Worm (Caenorhabditis elegans): ENCODE measurements around the gene C23G10.7.

The C23G10.7 gene

ce11 chrIII:6210215-6210822 lies 12.1 kb upstream of the C23G10.7 start:
- no peak for TF ChIP-seq ceh-83 (GFP tag; optimal IDR thresholded peaks at IDR 0.05)
- no peak for TF ChIP-seq flh-1 (GFP tag; optimal IDR thresholded peaks at IDR 0.05)
- TF ChIP-seq cnd-1 (tag; optimal IDR thresholded peaks at IDR 0.05), result no peak
- no peak for TF ChIP-seq elt-3 (tag; optimal IDR thresholded peaks at IDR 0.05)
- TF ChIP-seq nhr-76 (tag; optimal IDR thresholded peaks at IDR 0.05), result no peak
- no peak for TF ChIP-seq ces-1 (GFP tag; optimal IDR thresholded peaks at IDR 0.05)
- no peak for TF ChIP-seq mls-2 (tag; optimal IDR thresholded peaks at IDR 0.05)
- TF ChIP-seq unc-62 (GFP tag; optimal IDR thresholded peaks at IDR 0.05), result no peak
- TF ChIP-seq pha-4 (tag; optimal IDR thresholded peaks at IDR 0.05), result no peak
- TF ChIP-seq snpc-4 (tag; optimal IDR thresholded peaks at IDR 0.05), result no peak
- TF ChIP-seq ham-2 (GFP tag; optimal IDR thresholded peaks at IDR 0.05), result no peak
- TF ChIP-seq nhr-237 (tag; optimal IDR thresholded peaks at IDR 0.05), result no peak
- no peak for TF ChIP-seq blmp-1 (tag; optimal IDR thresholded peaks at IDR 0.05)
- TF ChIP-seq M03D4.4 (tag; optimal IDR thresholded peaks at IDR 0.05), result no peak
- no peak for TF ChIP-seq zip-8 (tag; optimal IDR thresholded peaks at IDR 0.05)
- no peak for TF ChIP-seq hlh-1 (tag; optimal IDR thresholded peaks at IDR 0.05)
- TF ChIP-seq nhr-2 (tag; optimal IDR thresholded peaks at IDR 0.05), result no peak
- TF ChIP-seq unc-39 (tag; optimal IDR thresholded peaks at IDR 0.05), result no peak

- TF ChIP-seq ceh-39 (tag; optimal IDR thresholded peaks at IDR 0.05), result no peak
- TF ChIP-seq flh-1 (GFP tag; optimal IDR thresholded peaks at IDR 0.05), result no peak
- TF ChIP-seq mab-5 (tag; optimal IDR thresholded peaks at IDR 0.05), result no peak
- no peak for TF ChIP-seq unc-120 (tag; optimal IDR thresholded peaks at IDR 0.05; ENCODE audit: poor library complexity, severe bottlenecking)
- TF ChIP-seq nhr-28 (tag; optimal IDR thresholded peaks at IDR 0.05), result no peak
- no peak for TF ChIP-seq nhr-237 (tag; optimal IDR thresholded peaks at IDR 0.05)
- no peak for TF ChIP-seq elt-3 (tag; optimal IDR thresholded peaks at IDR 0.05)
- TF ChIP-seq snpc-4 (tag; optimal IDR thresholded peaks at IDR 0.05), result no peak
- no peak for TF ChIP-seq nhr-2 (tag; optimal IDR thresholded peaks at IDR 0.05)
- TF ChIP-seq drap-1 (GFP tag; optimal IDR thresholded peaks at IDR 0.05), result no peak
- no peak for TF ChIP-seq lsy-2 (tag; optimal IDR thresholded peaks at IDR 0.05)
- TF ChIP-seq hlh-1 (tag; optimal IDR thresholded peaks at IDR 0.05), result no peak
- no peak for TF ChIP-seq unc-39 (tag; optimal IDR thresholded peaks at IDR 0.05)
- no peak for TF ChIP-seq sptf-1 (tag; optimal IDR thresholded peaks at IDR 0.05)
These were observed 10.8 kb upstream of the C23G10.7 start, which contains the start of gene C23G10.1 for ce11 chrIII:6208984-6209383. Gene C23G10.1 (plus strand): TSS chrIII:6209284.

- TF ChIP-seq snpc-4 (tag; optimal IDR thresholded peaks at IDR 0.05), result no peak
- no peak for TF ChIP-seq ceh-39 (tag; optimal IDR thresholded peaks at IDR 0.05)
- no peak for TF ChIP-seq unc-39 (tag; optimal IDR thresholded peaks at IDR 0.05)
- TF ChIP-seq nhr-237 (tag; optimal IDR thresholded peaks at IDR 0.05), result no peak
- no peak for TF ChIP-seq elt-1 (tag; optimal IDR thresholded peaks at IDR 0.05; ENCODE audit: borderline replicate concordance, insufficient read depth)
- no peak for TF ChIP-seq M03D4.4 (tag; optimal IDR thresholded peaks at IDR 0.05)
- TF ChIP-seq flh-1 (GFP tag; optimal IDR thresholded peaks at IDR 0.05), result no peak
- TF ChIP-seq unc-62 (GFP tag; optimal IDR thresholded peaks at IDR 0.05), result no peak
- no peak for TF ChIP-seq lin-32 (GFP tag; optimal IDR thresholded peaks at IDR 0.05)
- TF ChIP-seq ces-1 (GFP tag; optimal IDR thresholded peaks at IDR 0.05), result no peak
- no peak for TF ChIP-seq ceh-83 (GFP tag; optimal IDR thresholded peaks at IDR 0.05)
- no peak for TF ChIP-seq pha-4 (tag; optimal IDR thresholded peaks at IDR 0.05)
- no peak for TF ChIP-seq elt-3 (tag; optimal IDR thresholded peaks at IDR 0.05)
- TF ChIP-seq ham-2 (GFP tag; optimal IDR thresholded peaks at IDR 0.05), result no peak
- TF ChIP-seq lin-13 (tag; optimal IDR thresholded peaks at IDR 0.05), result no peak
- TF ChIP-seq zip-8 (tag; optimal IDR thresholded peaks at IDR 0.05), result no peak
- TF ChIP-seq mls-2 (tag; optimal IDR thresholded peaks at IDR 0.05), result no peak
- TF ChIP-seq mab-5 (tag; optimal IDR thresholded peaks at IDR 0.05), result no peak
These were observed 9.7 kb upstream of the C23G10.7 start, which contains the start of gene C23G10.2 for ce11 chrIII:6207881-6208280. Gene C23G10.2 (plus strand): TSS chrIII:6208064.

- TF ChIP-seq zip-8 (tag; optimal IDR thresholded peaks at IDR 0.05) (no peak), lin-32 (GFP tag; optimal IDR thresholded peaks at IDR 0.05) (no peak), mab-5 (tag; optimal IDR thresholded peaks at IDR 0.05) (no peak), flh-1 (GFP tag; optimal IDR thresholded peaks at IDR 0.05) (no peak), nhr-28 (tag; optimal IDR thresholded peaks at IDR 0.05) (no peak), M03D4.4 (tag; optimal IDR thresholded peaks at IDR 0.05) (no peak), unc-120 (tag; optimal IDR thresholded peaks at IDR 0.05; ENCODE audit: poor library complexity, severe bottlenecking) (no peak), unc-62 (GFP tag; optimal IDR thresholded peaks at IDR 0.05) (no peak)
These were observed 8.8 kb upstream of the C23G10.7 start for ce11 chrIII:6207046-6207445.

ce11 chrIII:6206161-6206853 lies 8.1 kb upstream of the C23G10.7 start, which contains the start of the genes sna-3 and rps-3:
Gene sna-3 (minus strand): TSS chrIII:6206211.
Gene rps-3 (plus strand): TSS chrIII:6206803.
- peak; percentile 83 for TF ChIP-seq mep-1 (tag; optimal IDR thresholded peaks at IDR 0.05)
- no peak for TF ChIP-seq unc-39 (tag; optimal IDR thresholded peaks at IDR 0.05)
- no peak for TF ChIP-seq drap-1 (GFP tag; optimal IDR thresholded peaks at IDR 0.05)
- TF ChIP-seq zip-8 (tag; optimal IDR thresholded peaks at IDR 0.05), result no peak
- TF ChIP-seq flh-1 (GFP tag; optimal IDR thresholded peaks at IDR 0.05), result no peak
- peak; percentile 74 for TF ChIP-seq ceh-39 (tag; optimal IDR thresholded peaks at IDR 0.05)
- TF ChIP-seq ces-1 (GFP tag; optimal IDR thresholded peaks at IDR 0.05), result no peak
- no peak for TF ChIP-seq tbx-8 (GFP tag; optimal IDR thresholded peaks at IDR 0.05)
- no peak for TF ChIP-seq snpc-4 (tag; optimal IDR thresholded peaks at IDR 0.05)
- TF ChIP-seq unc-62 (GFP tag; optimal IDR thresholded peaks at IDR 0.05), result peak; percentile 14
- peak; percentile 60 for TF ChIP-seq hlh-1 (tag; optimal IDR thresholded peaks at IDR 0.05)
- peak; percentile 75 for TF ChIP-seq lin-13 (tag; optimal IDR thresholded peaks at IDR 0.05)
- no peak for TF ChIP-seq ceh-83 (GFP tag; optimal IDR thresholded peaks at IDR 0.05)
- TF ChIP-seq blmp-1 (tag; optimal IDR thresholded peaks at IDR 0.05), result no peak
- peak; percentile 35 for TF ChIP-seq sptf-1 (tag; optimal IDR thresholded peaks at IDR 0.05)
- TF ChIP-seq unc-120 (tag; optimal IDR thresholded peaks at IDR 0.05; ENCODE audit: poor library complexity, severe bottlenecking), result peak; percentile 49
- no peak for TF ChIP-seq bed-3 (GFP tag; optimal IDR thresholded peaks at IDR 0.05)
- peak; percentile 87 for TF ChIP-seq lsy-2 (tag; optimal IDR thresholded peaks at IDR 0.05)
- TF ChIP-seq mls-2 (tag; optimal IDR thresholded peaks at IDR 0.05), result peak; percentile 69
- peak; percentile 43 for TF ChIP-seq nhr-2 (tag; optimal IDR thresholded peaks at IDR 0.05)
- peak; percentile 32 for TF ChIP-seq pha-4 (tag; optimal IDR thresholded peaks at IDR 0.05)
- TF ChIP-seq nhr-237 (tag; optimal IDR thresholded peaks at IDR 0.05), result peak; percentile 63
